Fruit fly (Drosophila melanogaster) whole organism, wandering third instar larva: ENCODE measurements around the gene CG42390.

Experiments used
- Abd-B ChIP-seq: fragments of >200 bp; optimal IDR thresholded peaks from 2 replicates; lab custom pipeline; 2017; ENCODE audit warnings: missing biosample characterization, missing genetic modification characterization
- CG9705 ChIP-seq: fragments of 200-800 bp; sonication (Bioruptor generic); optimal IDR thresholded peaks from 2 replicates; lab custom pipeline; 2018; ENCODE audit warnings: missing biosample characterization, mild to moderate bottlenecking, missing genetic modification characterization
- CrebA ChIP-seq: fragments of 200-800 bp; sonication (Bioruptor generic); optimal IDR thresholded peaks from 2 replicates; lab custom pipeline; 2016; ENCODE audit warnings: missing biosample characterization, mild to moderate bottlenecking, missing genetic modification characterization, borderline replicate concordance
- Dfd ChIP-seq: fragments of >200 bp; optimal IDR thresholded peaks from 2 replicates; lab custom pipeline; 2017; ENCODE audit warnings: missing biosample characterization, missing genetic modification characterization
- Dif ChIP-seq: fragments of 200-275, 200-300 bp; sonication (Bioruptor generic); optimal IDR thresholded peaks from 2 replicates; lab custom pipeline; 2018; ENCODE audit warnings: missing biosample characterization, missing genetic modification characterization; ENCODE audit not compliant: partially characterized antibody
- GATAd ChIP-seq: sonication (Bioruptor generic); optimal IDR thresholded peaks from 2 replicates; lab custom pipeline; 2016; ENCODE audit warnings: missing biosample characterization, missing genetic modification characterization
- HLH106 ChIP-seq: fragments of 200-800 bp; optimal IDR thresholded peaks from 3 replicates; lab custom pipeline; 2019; ENCODE audit warnings: missing biosample characterization, mild to moderate bottlenecking, missing genetic modification characterization, moderate library complexity
- Hnf4 ChIP-seq: fragments of 200-800 bp; sonication (Bioruptor generic); optimal IDR thresholded peaks from 2 replicates; lab custom pipeline; 2016; ENCODE audit warnings: missing biosample characterization, mild to moderate bottlenecking, missing genetic modification characterization
- Jra ChIP-seq: sonication (Bioruptor generic); optimal IDR thresholded peaks from 2 replicates; lab custom pipeline; 2016; ENCODE audit warnings: missing biosample characterization, missing genetic modification characterization
- Mio ChIP-seq: sonication (Bioruptor generic); optimal IDR thresholded peaks from 2 replicates; lab custom pipeline; 2016; ENCODE audit warnings: missing biosample characterization, missing genetic modification characterization
- Myc ChIP-seq: fragments of >200 bp; optimal IDR thresholded peaks from 2 replicates; lab custom pipeline; 2017
- N ChIP-seq: fragments of >200 bp; optimal IDR thresholded peaks from 2 replicates; lab custom pipeline; 2018; ENCODE audit warnings: missing biosample characterization, missing external identifiers, missing genetic modification characterization
- Rel ChIP-seq, 2 experiments: fragments of 200-800 bp; sonication (Bioruptor generic) in 1 of 2; optimal IDR thresholded peaks; 2 replicates in 1 of 2; 3 replicates in 1 of 2; lab custom pipeline; 2016 to 2019; ENCODE audit warnings: mild to moderate bottlenecking in 2 of 2, missing biosample characterization in 2 of 2, missing genetic modification characterization in 2 of 2, moderate library complexity in 1 of 2
- Sp1 ChIP-seq: fragments of 200-800 bp; sonication (Bioruptor generic); optimal IDR thresholded peaks from 3 replicates; lab custom pipeline; 2019; ENCODE audit warnings: missing biosample characterization, mild to moderate bottlenecking, missing genetic modification characterization, moderate library complexity
- brk ChIP-seq: fragments of 200-800 bp; sonication (Bioruptor generic); optimal IDR thresholded peaks from 2 replicates; lab custom pipeline; 2016; ENCODE audit warnings: missing biosample characterization, mild to moderate bottlenecking, missing genetic modification characterization
- dmrt93B ChIP-seq: fragments of 200-800 bp; sonication (Bioruptor generic); optimal IDR thresholded peaks from 2 replicates; lab custom pipeline; 2018; ENCODE audit warnings: missing biosample characterization, mild to moderate bottlenecking, missing genetic modification characterization
- dsf ChIP-seq: sonication (Bioruptor generic); optimal IDR thresholded peaks from 2 replicates; lab custom pipeline; 2016; ENCODE audit warnings: missing biosample characterization, missing genetic modification characterization, borderline replicate concordance
- ey ChIP-seq: fragments of 200-800 bp; sonication (Bioruptor generic); optimal IDR thresholded peaks from 2 replicates; lab custom pipeline; 2016; ENCODE audit warnings: missing biosample characterization, missing genetic modification characterization
- foxo ChIP-seq, 2 experiments: fragments of 200-800 bp; sonication (Bioruptor generic); optimal IDR thresholded peaks; 2 replicates in 1 of 2; 3 replicates in 1 of 2; lab custom pipeline; 2016 to 2017; ENCODE audit warnings: missing biosample characterization in 2 of 2, missing genetic modification characterization in 2 of 2
- fru ChIP-seq: fragments of 200-800 bp; sonication (Bioruptor generic); optimal IDR thresholded peaks from 3 replicates; lab custom pipeline; 2016; ENCODE audit warnings: missing biosample characterization, mild to moderate bottlenecking, missing genetic modification characterization
- h ChIP-seq: fragments of 200-800 bp; sonication (Bioruptor generic); optimal IDR thresholded peaks from 3 replicates; lab custom pipeline; 2016; ENCODE audit warnings: missing biosample characterization, mild to moderate bottlenecking, missing genetic modification characterization
- jim ChIP-seq: fragments of 175-275, 200-325 bp; sonication (Bioruptor generic); optimal IDR thresholded peaks from 2 replicates; lab custom pipeline; 2016; ENCODE audit warnings: missing biosample characterization, mild to moderate bottlenecking, missing genetic modification characterization
- lola ChIP-seq: fragments of >200 bp; optimal IDR thresholded peaks from 2 replicates; lab custom pipeline; 2017; ENCODE audit warnings: missing biosample characterization, missing genetic modification characterization
- pan ChIP-seq: fragments of >200 bp; optimal IDR thresholded peaks from 2 replicates; lab custom pipeline; 2017
- psq ChIP-seq: fragments of 200-800 bp; sonication (Bioruptor generic); optimal IDR thresholded peaks from 3 replicates; lab custom pipeline; 2017; ENCODE audit warnings: missing biosample characterization, mild to moderate bottlenecking, missing genetic modification characterization, moderate library complexity
- rgr ChIP-seq: fragments of 200-800 bp; sonication (Bioruptor generic); optimal IDR thresholded peaks from 3 replicates; lab custom pipeline; 2016; ENCODE audit warnings: missing biosample characterization, mild to moderate bottlenecking, missing genetic modification characterization
- sage ChIP-seq: fragments of 200-800 bp; sonication (Bioruptor generic); optimal IDR thresholded peaks from 2 replicates; lab custom pipeline; 2016; ENCODE audit warnings: missing biosample characterization, mild to moderate bottlenecking, missing genetic modification characterization
- sv ChIP-seq: fragments of 200-800 bp; sonication (Bioruptor generic); optimal IDR thresholded peaks from 3 replicates; lab custom pipeline; 2016; ENCODE audit warnings: missing biosample characterization, missing genetic modification characterization
- woc ChIP-seq: sonication (Bioruptor generic); optimal IDR thresholded peaks from 2 replicates; lab custom pipeline; 2016; ENCODE audit warnings: missing biosample characterization, mild to moderate bottlenecking, missing genetic modification characterization

CG42390 gene

dm6 chr3R:22139916-22140455, 20.1 kb downstream of the CG42390 start:
- TF ChIP-seq psq (GFP tag; lab: Kevin White, UChicago) (peak; percentile 41), lola (GFP tag; lab: Kevin White, UChicago) (no peak), Sp1 (peak; percentile 42)

dm6 chr3R:22141332-22141731, 21.5 kb downstream of the CG42390 start:
- no peak for TF ChIP-seq dmrt93B (GFP tag; lab: Kevin White, UChicago)
- no peak for TF ChIP-seq Abd-B (GFP tag; lab: Kevin White, UChicago)
- TF ChIP-seq Jra = no peak
- TF ChIP-seq brk = no peak
- no peak for TF ChIP-seq Myc (lab: Kevin White, UChicago)
- peak; percentile 1 for TF ChIP-seq psq (GFP tag; lab: Kevin White, UChicago)
- TF ChIP-seq foxo (GFP tag; optimal IDR thresholded peaks at IDR 0.05; lab: Kevin White, UChicago) = peak in 1 of 2 experiments; percentile 7
- no peak for TF ChIP-seq Rel (GFP tag; optimal IDR thresholded peaks at IDR 0.05; lab: Kevin White, UChicago)
- no peak for TF ChIP-seq Rel (tag; optimal IDR thresholded peaks at IDR 0.05; lab: Kevin White, UChicago)
- TF ChIP-seq jim (GFP tag; lab: Kevin White, UChicago) = no peak
- no peak for TF ChIP-seq ey (GFP tag; lab: Kevin White, UChicago)
- TF ChIP-seq HLH106 = peak; percentile 4
- TF ChIP-seq N (GFP tag; lab: Kevin White, UChicago) = no peak
- no peak for TF ChIP-seq woc
- TF ChIP-seq rgr (GFP tag; lab: Kevin White, UChicago) = peak; percentile 18
- TF ChIP-seq Dif (GFP tag; lab: Kevin White, UChicago) = no peak
- TF ChIP-seq fru = peak; percentile 18
- TF ChIP-seq pan (lab: Kevin White, UChicago) = no peak
- no peak for TF ChIP-seq Hnf4 (GFP tag; lab: Kevin White, UChicago)
- TF ChIP-seq Dfd (GFP tag; lab: Kevin White, UChicago) = no peak
- TF ChIP-seq GATAd (GFP tag; lab: Kevin White, UChicago) = no peak
- no peak for TF ChIP-seq dsf
- TF ChIP-seq, all 38 proteins: peak for 5

dm6 chr3R:22142495-22142894, 22.6 kb downstream of the CG42390 start:
- TF ChIP-seq Jra (no peak), sage (no peak), brk (no peak), Myc (lab: Kevin White, UChicago) (no peak), Sp1 (no peak), dsf (no peak), psq (GFP tag; lab: Kevin White, UChicago) (no peak), Mio (GFP tag; lab: Kevin White, UChicago) (no peak), CG9705 (no peak), sv (GFP tag; lab: Kevin White, UChicago) (no peak), h (GFP tag; lab: Kevin White, UChicago) (no peak), HLH106 (no peak)

DNA sequence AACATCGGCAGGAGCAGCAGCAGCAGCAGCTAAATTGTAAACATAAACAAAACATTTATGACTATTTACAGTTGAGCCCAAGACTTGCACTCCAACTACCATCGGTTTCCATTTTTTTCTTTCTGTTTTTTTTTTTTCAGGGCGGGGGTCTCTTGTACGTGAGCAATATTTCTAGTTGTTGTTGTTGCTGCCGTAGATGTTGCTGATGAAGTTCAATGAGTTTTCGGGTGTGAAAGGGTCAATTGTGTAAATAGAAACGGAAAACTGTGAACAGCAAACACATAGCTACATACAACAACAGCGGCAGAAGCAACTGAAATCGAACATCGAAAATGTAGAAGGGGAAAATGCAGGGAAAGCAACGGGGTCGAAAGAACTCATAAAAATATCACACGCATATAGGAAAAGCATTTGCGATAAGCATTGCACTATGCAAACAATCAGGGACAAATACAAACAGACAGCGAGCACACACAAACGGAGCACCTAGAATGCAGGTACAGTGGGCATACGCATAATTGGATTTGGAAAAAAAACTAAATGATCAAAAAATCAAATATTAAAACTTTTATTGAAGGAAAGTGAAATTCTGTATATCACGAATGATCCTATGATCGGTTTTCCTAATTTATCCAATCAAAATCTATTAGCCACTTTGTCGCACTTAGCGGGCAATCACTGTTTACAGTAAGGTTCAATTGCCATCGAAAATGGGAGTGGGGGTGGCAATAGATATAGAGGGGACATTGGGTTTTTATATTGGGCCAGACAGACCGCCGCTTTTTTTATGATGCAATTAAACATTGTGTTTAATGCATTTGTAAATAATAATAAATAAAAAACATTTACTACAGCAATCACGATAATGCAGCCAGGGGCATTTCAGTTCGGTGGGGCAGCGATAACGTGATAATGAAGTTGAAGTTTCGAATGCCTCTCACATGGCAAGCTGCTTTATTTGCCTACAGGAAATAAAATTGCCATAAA, 25.9 kb downstream of the CG42390 start:
- TF ChIP-seq sv (GFP tag; lab: Kevin White, UChicago) (peak; percentile 63), foxo (GFP tag; optimal IDR thresholded peaks at IDR 0.05; lab: Kevin White, UChicago) (peak in 1 of 2 experiments; percentile 3), Jra (no peak)
- TF ChIP-seq, all 38 proteins: peak for 2

- TF ChIP-seq psq (GFP tag; lab: Kevin White, UChicago) = no peak
- no peak for TF ChIP-seq pan (lab: Kevin White, UChicago)
- no peak for TF ChIP-seq dmrt93B (GFP tag; lab: Kevin White, UChicago)
- no peak for TF ChIP-seq Myc (lab: Kevin White, UChicago)
- TF ChIP-seq CrebA (GFP tag; lab: Kevin White, UChicago) = no peak
- no peak for TF ChIP-seq sv (GFP tag; lab: Kevin White, UChicago)
- no peak for TF ChIP-seq h (GFP tag; lab: Kevin White, UChicago)
- no peak for TF ChIP-seq fru
- no peak for TF ChIP-seq Hnf4 (GFP tag; lab: Kevin White, UChicago)
- TF ChIP-seq Dfd (GFP tag; lab: Kevin White, UChicago) = no peak
- TF ChIP-seq GATAd (GFP tag; lab: Kevin White, UChicago) = no peak
These were observed 26.7 kb downstream of the CG42390 start for dm6 chr3R:22146549-22146948.
